Worm (Caenorhabditis elegans): ENCODE measurements around the gene memi-1.

ce11 chrIV:4776001-4776400, 15.8 kb upstream of the memi-1 start, which contains the start of gene R11E3.19:
- TF ChIP-seq mel-28 (tag; optimal IDR thresholded peaks at IDR 0.05; ENCODE audit: borderline replicate concordance) (no peak), die-1 (tag; optimal IDR thresholded peaks at IDR 0.05) (no peak), pha-4 (tag; optimal IDR thresholded peaks at IDR 0.05) (no peak), akir-1 (GFP tag; optimal IDR thresholded peaks at IDR 0.05) (no peak), ceh-91 (GFP tag; IDR thresholded peaks at IDR 0.05) (no peak), athp-1 (tag; optimal IDR thresholded peaks at IDR 0.05) (no peak), unc-62 (GFP tag; optimal IDR thresholded peaks at IDR 0.05) (no peak), tlf-1 (GFP tag; optimal IDR thresholded peaks at IDR 0.05) (no peak), ceh-100 (GFP tag; IDR thresholded peaks at IDR 0.05) (no peak), ccch-3 (GFP tag; optimal IDR thresholded peaks at IDR 0.05) (no peak)

All from whole organism, young adult.